Worm (Caenorhabditis elegans): ENCODE results near the gene H11E01.3.

DNA sequence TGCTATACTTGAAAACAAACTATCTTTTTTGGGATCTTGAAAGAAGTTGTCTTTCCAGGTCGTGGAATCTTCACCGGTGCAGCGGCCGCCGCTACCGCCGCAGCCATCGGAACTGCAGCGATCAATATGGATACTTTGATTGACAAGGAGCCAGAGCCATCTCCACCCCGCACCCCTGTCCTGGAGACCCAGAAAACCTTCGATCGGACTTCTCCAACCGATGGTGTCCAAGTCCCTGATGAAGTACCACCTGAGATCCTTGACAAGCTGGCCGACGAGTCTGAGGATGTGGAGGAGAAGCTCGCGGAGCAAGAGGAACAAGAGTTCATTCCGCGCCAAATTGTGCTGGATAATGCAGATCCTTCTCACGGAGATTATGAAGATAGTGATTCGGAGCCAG lies 9.2 kb downstream of the H11E01.3 start:
- TF ChIP-seq unc-62 (GFP tag; optimal IDR thresholded peaks at IDR 0.05) (no peak), T07F8.4 (tag; optimal IDR thresholded peaks at IDR 0.05) (no peak), mxl-1 (tag; optimal IDR thresholded peaks at IDR 0.05) (no peak), ama-1 (optimal IDR thresholded peaks at IDR 0.05) (no peak), ama-1 (GFP tag; optimal IDR thresholded peaks at IDR 0.05) (no peak), lin-35 (GFP tag; optimal IDR thresholded peaks at IDR 0.05) (no peak), cebp-2 (GFP tag; IDR thresholded peaks at IDR 0.05) (no peak), sea-2 (GFP tag; IDR thresholded peaks at IDR 0.05) (no peak), cebp-1 (GFP tag; IDR thresholded peaks at IDR 0.05) (no peak), cebp-1 (tag; optimal IDR thresholded peaks at IDR 0.05) (no peak), ets-4 (GFP tag; optimal IDR thresholded peaks at IDR 0.05) (no peak), unc-130 (GFP tag; optimal IDR thresholded peaks at IDR 0.05) (no peak)

Measured in whole organism, young adult.